Worm (Caenorhabditis elegans) whole organism, late embryonic: Measurements from ENCODE around the gene F59H6.14.

Experiments used
- ahr-1 ChIP-seq: sonication (generic microtip); optimal IDR thresholded peaks from 2 replicates; lab custom pipeline; 2016; ENCODE audit warnings: missing genetic modification characterization, missing compliant biosample characterization
- ama-1 ChIP-seq: fragments of 150-350 bp; optimal IDR thresholded peaks from 2 replicates; lab custom pipeline; 2014
- ceh-31 ChIP-seq: sonication (generic microtip); optimal IDR thresholded peaks from 2 replicates; lab custom pipeline; 2016; ENCODE audit warnings: missing genetic modification characterization, missing compliant biosample characterization
- fkh-10 ChIP-seq: fragments of 150-350 bp; optimal IDR thresholded peaks from 2 replicates; lab custom pipeline; 2014; ENCODE audit warnings: missing biosample characterization, missing genetic modification reagents, missing genetic modification characterization
- lin-11 ChIP-seq: fragments of 200-800 bp; sonication (Bioruptor generic); optimal IDR thresholded peaks from 2 replicates; lab custom pipeline; 2018; ENCODE audit warnings: mild to moderate bottlenecking, missing genetic modification characterization, missing compliant biosample characterization
- nhr-11 ChIP-seq: fragments of 150-350 bp; optimal IDR thresholded peaks from 2 replicates; lab custom pipeline; 2014; ENCODE audit warnings: missing biosample characterization, missing genetic modification characterization
- pag-3 ChIP-seq: sonication (generic microtip); optimal IDR thresholded peaks from 2 replicates; lab custom pipeline; 2016; ENCODE audit warnings: missing compliant biosample characterization, missing genetic modification characterization, borderline replicate concordance
- sox-2 ChIP-seq: fragments of 200-800 bp; sonication (Bioruptor generic); IDR thresholded peaks from 2 replicates; pipeline ENCODE4 v1.3.6; 2022; ENCODE audit warnings: missing genetic modification reagents, missing genetic modification characterization, missing compliant biosample characterization

DNA sequence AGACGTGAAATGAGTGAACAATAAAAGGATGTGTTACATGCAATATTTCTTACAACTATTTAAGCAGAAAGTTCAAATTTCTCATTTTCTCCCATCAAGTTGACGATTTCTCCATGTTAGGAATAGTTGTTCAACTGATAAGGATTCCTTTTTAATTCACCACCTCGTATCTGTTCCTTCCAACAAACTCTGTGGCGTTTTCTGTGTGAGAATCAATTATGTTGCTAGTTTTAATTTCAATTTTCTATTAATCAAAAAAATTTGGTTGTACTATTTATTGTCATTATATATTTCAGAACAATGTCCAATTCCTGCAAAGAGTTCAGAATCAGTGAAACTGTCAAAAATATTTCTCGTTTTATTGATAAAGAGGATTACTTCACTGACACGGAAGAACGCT, 44.4 kb upstream of the F59H6.14 start, which contains the start of gene math-44:
- TF ChIP-seq ama-1 (lab: Kevin White, UChicago), result no peak
- no peak for TF ChIP-seq pag-3 (tag; lab: Kevin White, UChicago)
- TF ChIP-seq sox-2 (GFP tag; lab: Robert Waterston, UW), result no peak
- no peak for TF ChIP-seq nhr-11 (tag; lab: Kevin White, UChicago)
- TF ChIP-seq fkh-10, result no peak
- TF ChIP-seq ceh-31 (tag; lab: Kevin White, UChicago), result no peak
- no peak for TF ChIP-seq lin-11 (tag; lab: Kevin White, UChicago)
- no peak for TF ChIP-seq ahr-1
